Fruit fly (Drosophila melanogaster): ENCODE measurements around the gene CG2975.

CG2975 gene

DNA sequence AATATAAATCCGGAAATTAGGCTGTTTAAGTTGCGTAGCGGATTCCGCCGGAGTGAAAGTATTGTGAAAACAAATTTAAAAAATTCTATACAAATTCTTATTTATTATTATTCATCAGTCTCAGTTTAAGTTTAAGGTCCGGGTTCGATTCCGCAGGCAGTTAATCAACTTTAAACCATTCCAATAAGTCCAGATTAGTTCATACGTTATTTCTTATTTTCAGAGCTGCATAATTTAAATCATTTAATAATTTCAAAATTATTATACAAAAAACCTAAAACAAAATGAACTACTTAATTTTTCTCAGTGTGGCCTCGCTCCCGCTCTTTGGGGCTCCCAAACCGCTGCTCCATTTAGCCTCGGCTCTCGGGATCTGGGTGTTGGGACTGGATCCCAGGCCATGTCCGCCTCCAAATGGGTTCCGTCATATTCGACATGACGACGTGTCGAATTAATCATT is 9.6 kb upstream of the CG2975 start:
- no peak for TF ChIP-seq CG8478 (optimal IDR thresholded peaks at IDR 0.05)
- no peak for TF ChIP-seq CTCF (optimal IDR thresholded peaks at IDR 0.05)

DNA sequence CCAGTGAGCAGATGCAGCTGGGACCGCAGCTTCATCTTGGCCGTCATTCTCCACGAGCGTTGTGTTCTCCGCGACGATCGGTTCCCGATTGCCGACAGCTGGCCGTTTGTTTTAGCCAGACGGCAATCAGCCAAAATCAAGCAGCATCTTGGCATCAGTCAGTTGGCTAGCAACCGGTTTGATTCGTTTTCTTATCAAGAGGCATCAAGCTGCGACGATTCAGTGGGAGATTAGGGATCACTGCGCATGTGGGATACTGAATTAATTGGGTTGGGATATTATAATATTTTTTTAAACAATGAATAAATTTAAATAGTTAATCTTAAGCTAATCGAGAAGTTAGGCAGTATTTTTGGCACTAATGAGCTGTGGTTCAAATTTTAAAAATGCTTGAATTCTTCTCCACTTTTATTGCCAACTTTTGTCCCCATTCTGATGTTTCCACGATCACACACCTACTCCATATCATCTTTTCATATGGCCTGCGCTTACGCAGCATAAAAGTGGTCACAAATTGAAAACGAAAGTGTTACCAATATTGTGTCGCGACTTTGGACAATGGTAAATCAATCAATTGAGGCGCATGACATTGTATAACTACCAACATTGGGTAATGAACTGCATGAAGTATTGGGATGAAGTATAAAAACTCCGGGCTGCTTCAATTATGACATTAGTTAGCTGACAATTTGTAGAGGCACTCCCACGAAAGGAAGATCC is 2.0 kb upstream of the CG2975 start, which contains the start of the genes CG3119 and Cpr23B:
TSS of gene CG3119 (minus strand) at position 92 of the 720 bp plus-strand sequence.
TSS of gene Cpr23B (plus strand) at position 670 of the 720 bp plus-strand sequence.
- no peak for TF ChIP-seq CTCF (optimal IDR thresholded peaks at IDR 0.05)
- TF ChIP-seq CG8478 (optimal IDR thresholded peaks at IDR 0.05): no peak

DNA sequence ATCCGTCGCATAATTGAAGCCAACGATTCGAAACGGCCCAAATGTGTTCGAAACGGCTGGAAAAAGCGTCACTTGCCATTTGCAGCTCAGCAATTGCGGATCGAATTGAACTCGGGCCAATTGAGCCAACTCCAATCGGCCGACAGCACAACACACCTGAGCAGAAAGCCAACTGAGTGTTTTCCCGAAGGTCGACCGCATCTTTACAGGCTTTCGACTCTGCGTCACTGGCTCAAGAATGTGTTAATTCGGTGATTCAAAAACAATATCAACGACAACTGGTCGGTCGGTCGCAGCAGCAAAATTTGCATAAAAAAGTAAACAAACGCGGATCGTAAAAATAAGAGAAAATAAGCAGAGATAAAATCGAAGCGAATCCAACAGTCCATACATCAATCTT is 387 bp downstream of the CG2975 start:
- TF ChIP-seq CG8478 (optimal IDR thresholded peaks at IDR 0.05): no peak
- no peak for TF ChIP-seq CTCF (optimal IDR thresholded peaks at IDR 0.05)

DNA sequence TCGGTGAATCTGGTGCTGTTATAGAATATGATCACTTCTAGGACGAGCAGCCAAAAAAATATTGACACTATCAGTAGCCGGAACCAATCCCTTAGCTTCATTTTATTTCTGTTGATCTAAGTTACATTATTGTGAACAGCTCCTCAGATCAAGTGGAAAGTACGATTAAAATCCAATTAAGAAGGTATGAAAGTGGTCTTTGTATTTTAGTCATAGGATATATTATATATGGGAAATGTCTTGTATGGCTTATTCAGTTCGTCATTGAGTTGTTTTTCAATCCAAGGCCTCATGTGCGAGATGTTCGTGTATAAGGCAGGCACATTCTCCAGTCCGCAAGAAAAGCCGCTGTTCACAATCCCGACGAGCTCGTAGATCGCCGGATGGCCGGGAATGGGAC is 4.5 kb downstream of the CG2975 start, which contains the start of gene CG18558:
TSS of gene CG18558 (minus strand) at position 101 of the 400 bp plus-strand sequence.
- TF ChIP-seq CTCF (optimal IDR thresholded peaks at IDR 0.05) (no peak), CG8478 (optimal IDR thresholded peaks at IDR 0.05) (no peak)

DNA sequence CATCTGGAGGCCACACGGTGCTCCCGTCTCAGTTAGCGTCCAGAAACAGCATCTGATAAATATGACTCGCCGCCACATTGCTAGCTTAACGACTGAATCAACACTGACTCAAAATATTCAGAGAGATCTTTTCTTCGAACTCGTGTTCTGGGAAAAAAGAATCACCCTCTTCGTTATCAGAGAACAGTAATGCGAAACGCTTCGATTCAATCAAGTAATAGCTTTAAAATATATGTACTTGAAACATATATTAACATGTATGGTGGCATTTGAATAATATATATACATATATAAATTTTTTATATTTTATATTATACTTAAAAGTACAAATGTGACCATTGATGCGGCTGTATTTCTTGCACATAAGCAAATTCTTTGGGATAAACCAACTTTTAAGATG is 5.7 kb downstream of the CG2975 start, which contains the start of gene CG18557:
TSS of gene CG18557 (minus strand) at position 101 of the 400 bp plus-strand sequence.
- TF ChIP-seq CG8478 (optimal IDR thresholded peaks at IDR 0.05) (no peak), CTCF (optimal IDR thresholded peaks at IDR 0.05) (no peak)

DNA sequence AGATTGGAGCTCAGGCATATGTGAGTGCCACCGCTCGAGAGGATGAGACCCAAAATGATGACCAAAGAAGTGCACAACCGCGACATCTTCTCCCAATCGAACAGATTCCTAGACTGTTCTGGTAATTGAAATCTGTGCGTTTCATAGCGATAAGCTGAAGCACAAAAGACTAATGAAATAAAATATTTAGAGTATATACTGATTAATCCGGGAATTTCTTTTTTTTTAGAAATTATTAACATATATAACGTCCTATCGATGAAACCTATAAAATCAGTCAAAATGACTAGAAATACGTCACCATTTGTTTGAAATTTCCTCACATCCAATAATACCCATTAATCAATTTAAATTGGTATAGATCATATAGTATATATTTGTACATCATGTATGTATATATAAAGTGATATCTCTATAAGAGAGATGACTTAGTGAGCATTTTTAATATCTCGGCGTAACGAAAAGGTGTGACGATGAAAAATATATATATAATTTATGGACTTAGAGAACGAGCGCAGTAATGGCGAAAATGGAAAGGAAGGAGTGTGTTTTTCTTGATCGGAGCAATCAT is 7.3 kb downstream of the CG2975 start, which contains the start of the genes CG3117 and CG2983:
TSS of gene CG3117 (minus strand) at position 101 of the 571 bp plus-strand sequence.
TSS of gene CG2983 (plus strand) at position 521 of the 571 bp plus-strand sequence.
- TF ChIP-seq CG8478 (optimal IDR thresholded peaks at IDR 0.05): no peak
- no peak for TF ChIP-seq CTCF (optimal IDR thresholded peaks at IDR 0.05)

DNA sequence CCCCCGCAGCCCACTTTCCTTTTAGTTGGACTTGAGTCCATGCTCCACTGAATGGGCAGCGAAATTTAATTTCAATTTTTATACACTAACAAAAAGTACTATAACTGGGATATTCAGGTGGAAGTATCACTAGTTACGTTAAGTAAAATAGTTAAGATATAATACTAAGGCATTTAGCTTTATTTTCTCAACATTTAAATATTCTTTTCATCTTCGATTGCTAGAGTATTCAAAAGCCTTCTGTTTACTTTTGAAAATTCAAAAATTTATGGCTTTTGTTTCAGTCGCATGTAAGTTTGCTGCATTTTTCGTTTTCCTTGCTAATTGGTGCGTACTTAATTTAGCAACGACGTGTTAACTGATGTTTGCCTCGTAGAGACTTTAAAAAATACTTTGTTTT is 11.7 kb downstream of the CG2975 start:
- TF ChIP-seq CTCF (optimal IDR thresholded peaks at IDR 0.05) (no peak), CG8478 (optimal IDR thresholded peaks at IDR 0.05) (no peak)

DNA sequence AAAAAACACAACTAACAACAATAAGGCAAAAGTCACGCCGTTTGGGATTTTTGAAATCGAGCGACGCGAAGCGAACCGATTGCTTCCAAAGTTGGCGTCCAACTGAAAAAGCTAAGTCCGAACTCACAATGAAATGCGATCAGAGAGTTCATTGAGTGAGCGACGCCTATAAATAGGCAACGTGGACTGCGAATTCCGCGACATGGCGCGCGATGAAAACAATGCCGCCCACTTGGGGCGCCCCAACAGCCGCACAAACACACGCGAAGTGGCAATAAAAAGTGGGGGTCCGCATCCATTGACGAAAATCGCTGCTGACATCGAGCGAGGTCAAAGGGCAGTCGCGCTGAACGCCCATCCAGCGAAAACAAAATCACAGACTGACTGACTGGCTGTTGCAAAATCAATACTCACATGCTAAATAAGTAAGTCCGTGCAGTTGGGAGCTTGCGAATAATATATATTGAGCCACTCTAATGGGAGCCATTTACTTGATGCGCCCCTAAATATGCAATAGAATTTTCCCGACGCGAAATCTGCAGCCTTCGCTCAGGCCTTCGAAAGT is 15.4 kb downstream of the CG2975 start:
- peak in 1 of 2 experiments; percentile 57 for TF ChIP-seq CTCF (optimal IDR thresholded peaks at IDR 0.05)
- no peak for TF ChIP-seq CG8478 (optimal IDR thresholded peaks at IDR 0.05)

DNA sequence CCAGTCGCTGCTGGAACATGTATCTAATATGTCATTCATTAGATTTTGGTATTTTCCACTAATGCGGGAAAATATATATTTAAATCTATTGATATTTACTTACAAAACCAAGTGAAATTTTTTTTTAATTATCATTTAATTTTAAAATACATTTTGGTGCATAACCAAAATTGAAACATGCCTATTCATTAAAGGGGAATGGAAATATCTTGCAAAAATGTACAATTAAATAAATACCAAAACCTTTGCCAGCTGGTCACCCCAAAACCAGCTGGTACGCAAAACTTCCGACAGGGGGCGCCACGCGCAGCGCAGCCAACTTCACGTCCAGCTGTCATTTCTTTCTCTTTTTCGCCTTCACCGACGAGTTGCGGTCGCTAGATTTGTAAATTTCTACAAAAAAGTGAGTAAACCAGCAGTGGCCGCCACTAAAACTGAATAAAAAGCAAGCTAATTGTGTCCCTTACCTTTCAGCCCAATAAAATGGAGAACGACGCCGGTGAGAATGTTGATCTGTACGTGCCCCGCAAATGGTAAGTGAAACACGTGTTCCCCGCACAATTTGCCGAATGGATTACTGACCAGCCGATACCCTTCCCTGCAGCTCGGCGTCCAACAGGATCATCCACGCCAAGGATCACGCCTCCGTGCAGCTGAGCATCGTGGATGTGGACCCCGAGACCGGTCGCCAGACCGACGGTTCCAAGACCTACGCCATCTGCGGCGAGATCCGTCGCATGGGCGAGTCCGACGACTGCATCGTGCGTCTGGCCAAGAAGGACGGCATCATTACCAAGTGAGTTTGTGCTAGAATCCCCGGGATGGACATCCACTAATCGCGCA is 16.1 kb downstream of the CG2975 start, which contains the start of the genes CG3104 and RpS21:
TSS of gene CG3104 (minus strand) at position 6 of the 843 bp plus-strand sequence.
TSS of gene RpS21 (plus strand) at position 298 of the 843 bp plus-strand sequence.
- TF ChIP-seq CG8478 (optimal IDR thresholded peaks at IDR 0.05) (no peak), CTCF (optimal IDR thresholded peaks at IDR 0.05) (peak; percentile 92 to 95)

DNA sequence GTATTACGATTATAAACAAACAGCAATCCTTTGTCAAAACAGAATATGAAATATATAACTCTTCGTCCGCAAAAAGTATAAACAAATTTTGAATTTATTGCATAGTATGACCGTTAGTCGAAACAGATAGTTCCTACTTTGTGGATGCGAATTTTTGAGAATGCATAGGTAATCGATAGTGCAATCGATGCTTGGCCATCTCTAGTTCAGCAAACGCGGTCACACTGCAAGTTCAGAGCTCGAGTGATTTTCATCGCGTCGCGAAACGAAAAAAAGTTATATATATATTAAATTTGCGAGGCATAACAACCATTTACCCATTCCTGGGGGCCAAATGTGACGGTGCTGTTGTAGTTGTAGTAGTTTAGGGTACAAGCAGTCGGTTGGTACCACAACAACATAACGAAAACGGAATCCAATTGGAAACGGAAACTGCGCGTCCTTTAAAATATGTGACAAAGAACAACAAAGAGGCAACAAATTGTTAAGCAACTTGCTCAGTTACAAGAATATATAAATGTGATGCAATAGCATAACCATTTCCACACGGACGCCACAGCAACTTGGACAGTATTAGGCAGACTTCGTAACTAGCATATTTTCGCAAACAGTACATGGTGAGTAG is 17.1 kb downstream of the CG2975 start, which contains the start of gene CG2991:
TSS of gene CG2991 (plus strand) at position 205 of the 625 bp plus-strand sequence.
- TF ChIP-seq CG8478 (optimal IDR thresholded peaks at IDR 0.05): no peak
- peak; percentile 7 to 57 for TF ChIP-seq CTCF (optimal IDR thresholded peaks at IDR 0.05)

DNA sequence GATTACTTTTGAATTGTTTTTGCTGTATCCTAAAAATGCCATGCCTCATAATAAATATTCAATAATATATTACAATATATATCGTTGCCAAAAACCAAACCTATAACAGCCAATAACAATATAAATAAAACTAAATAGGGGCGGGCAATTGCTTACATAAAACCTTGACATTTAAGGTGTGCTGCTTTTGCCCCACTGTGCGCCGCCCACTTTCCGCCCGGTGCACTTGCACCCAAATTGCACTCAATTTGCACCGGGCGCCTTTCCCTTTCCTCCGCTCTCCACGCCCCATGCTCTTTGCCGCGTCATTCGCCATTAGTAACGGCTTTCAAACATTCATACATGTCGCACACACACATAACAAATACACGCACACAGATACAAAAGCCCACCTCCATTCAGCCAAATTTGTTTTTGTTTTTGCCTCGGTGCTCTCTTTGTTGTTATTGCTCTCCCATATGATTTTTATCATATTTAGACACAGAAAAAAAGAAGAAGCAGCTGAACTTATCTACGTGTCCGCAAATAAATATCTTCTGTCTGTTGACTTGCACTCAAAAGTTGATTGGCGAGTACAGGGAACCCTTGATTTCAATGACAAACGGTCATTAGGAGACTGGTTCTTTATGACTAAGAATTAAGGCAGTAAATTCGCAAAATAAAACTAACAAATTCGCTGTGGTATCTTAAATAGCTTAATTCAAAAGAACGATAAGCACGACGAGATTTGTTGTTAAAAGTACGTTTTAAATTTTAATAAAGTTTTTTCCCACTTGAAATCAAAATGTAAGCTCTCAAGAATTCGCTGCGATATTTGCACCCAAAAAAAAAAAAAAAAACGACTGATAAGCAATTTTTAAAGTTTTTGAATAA is 18.2 kb downstream of the CG2975 start:
- TF ChIP-seq CG8478 (optimal IDR thresholded peaks at IDR 0.05) (no peak), CTCF (optimal IDR thresholded peaks at IDR 0.05) (no peak)

DNA sequence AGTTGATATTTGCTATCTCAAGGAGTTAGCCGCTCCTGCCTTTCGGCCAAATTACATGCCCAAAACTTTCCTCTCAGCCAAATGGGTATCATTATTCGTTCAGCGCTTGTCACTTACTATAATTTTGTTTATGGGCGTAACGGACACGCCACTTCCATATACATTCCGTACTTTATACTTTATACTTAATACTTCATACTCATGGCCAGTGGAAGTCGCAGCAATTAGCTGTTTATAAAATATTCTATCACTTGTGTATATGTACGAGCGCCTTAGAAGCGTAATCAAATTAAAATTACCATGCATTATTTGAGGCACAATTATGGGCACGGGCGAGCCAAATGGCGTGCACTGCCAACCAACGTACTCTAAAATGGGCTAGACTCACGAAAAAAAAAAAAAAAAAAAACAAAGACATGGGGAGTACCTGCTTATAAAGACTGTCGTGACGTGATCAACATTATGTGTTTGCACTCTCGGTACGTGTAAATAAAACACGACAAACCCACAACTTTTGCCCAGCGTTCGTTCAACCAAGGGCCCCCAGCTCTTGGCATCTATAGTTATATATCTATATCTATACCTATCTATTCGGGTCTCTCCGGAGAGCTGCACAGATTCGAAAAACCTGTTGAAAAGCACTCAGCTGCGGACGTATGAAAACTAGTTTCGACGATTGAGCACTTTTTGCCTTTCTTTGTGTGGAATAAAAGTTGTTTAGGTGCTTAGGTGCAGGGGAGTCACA is 21.4 kb downstream of the CG2975 start:
- no peak for TF ChIP-seq CG8478 (optimal IDR thresholded peaks at IDR 0.05)
- no peak for TF ChIP-seq CTCF (optimal IDR thresholded peaks at IDR 0.05)
